Worm (Caenorhabditis elegans): ENCODE measurements around the gene str-69.
"Not testable (repeated sequence)": the region's sequence is repeated elsewhere in the genome, so short reads cannot be mapped to it uniquely, and the experiment has no call there.

The str-69 gene

DNA sequence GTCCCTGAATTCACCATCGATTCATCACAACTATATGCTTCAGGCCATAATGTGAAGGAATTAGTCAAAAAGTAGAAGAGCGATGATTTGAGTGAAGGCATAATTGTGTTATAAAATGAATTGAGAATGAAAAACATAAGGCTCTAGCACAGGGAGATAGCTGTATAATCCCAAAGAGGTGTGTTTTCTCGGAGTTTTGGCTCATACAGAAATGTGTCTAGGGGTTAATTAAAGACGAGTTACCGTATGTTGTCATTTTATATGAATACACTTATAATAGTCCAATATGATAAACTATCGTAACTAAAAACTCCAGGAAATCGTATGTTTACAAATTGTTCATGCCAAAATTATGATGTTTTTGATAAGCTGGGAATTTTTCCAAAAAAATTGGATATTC, 24.9 kb downstream of the str-69 start, which contains the start of gene srt-5:
Gene srt-5, minus strand, starts transcription at position 101 of the 400 bp plus-strand sequence.
- TF ChIP-seq odd-2 (tag; optimal IDR thresholded peaks at IDR 0.05) (no peak), tbx-7 (tag; optimal IDR thresholded peaks at IDR 0.05) (no peak), ceh-19 (GFP tag; optimal IDR thresholded peaks at IDR 0.05) (no peak), zip-5 (tag; optimal IDR thresholded peaks at IDR 0.05) (no peak), pha-4 (tag; optimal IDR thresholded peaks at IDR 0.05) (no peak), sox-4 (tag; optimal IDR thresholded peaks at IDR 0.05) (no peak), ceh-45 (GFP tag; IDR thresholded peaks at IDR 0.05) (no peak), syd-9 (tag; optimal IDR thresholded peaks at IDR 0.05) (no peak)

- TF ChIP-seq pqm-1 (tag; optimal IDR thresholded peaks at IDR 0.05) (no peak), K02D7.2 (tag; optimal IDR thresholded peaks at IDR 0.05) (no peak), hlh-30 (tag; optimal IDR thresholded peaks at IDR 0.05; ENCODE audit: insufficient read depth) (no peak), ceh-24 (tag; optimal IDR thresholded peaks at IDR 0.05) (no peak), ceh-34 (tag; optimal IDR thresholded peaks at IDR 0.05) (no peak), zip-5 (tag; optimal IDR thresholded peaks at IDR 0.05) (no peak), unc-86 (tag; optimal IDR thresholded peaks at IDR 0.05) (no peak), nhr-232 (tag; optimal IDR thresholded peaks at IDR 0.05) (no peak), ceh-6 (GFP tag; optimal IDR thresholded peaks at IDR 0.05) (no peak)
These were observed 34.2 kb downstream of the str-69 start, which contains the start of gene C50H11.13 for ce11 chrV:3071548-3071947. TSS of gene C50H11.13 (minus strand) at chrV:3071648.

ce11 chrV:3069101-3069500, 36.6 kb downstream of the str-69 start, which contains the start of gene str-40:
TSS of gene str-40 (minus strand) at chrV:3069201.
- TF ChIP-seq fkh-10 (GFP tag; optimal IDR thresholded peaks at IDR 0.05) (no peak), nhr-232 (tag; optimal IDR thresholded peaks at IDR 0.05) (no peak), eyg-1 (tag; optimal IDR thresholded peaks at IDR 0.05) (no peak), pax-1 (tag; optimal IDR thresholded peaks at IDR 0.05) (no peak), tbx-7 (tag; optimal IDR thresholded peaks at IDR 0.05) (no peak), pha-4 (tag; optimal IDR thresholded peaks at IDR 0.05) (no peak), ceh-14 (tag; optimal IDR thresholded peaks at IDR 0.05) (no peak), ceh-2 (tag; optimal IDR thresholded peaks at IDR 0.05) (no peak), mec-3 (tag; optimal IDR thresholded peaks at IDR 0.05; ENCODE audit: borderline replicate concordance) (no peak), ama-1 (optimal IDR thresholded peaks at IDR 0.05) (no peak), zip-5 (tag; optimal IDR thresholded peaks at IDR 0.05) (no peak), ceh-48 (tag; optimal IDR thresholded peaks at IDR 0.05) (no peak), unc-86 (tag; optimal IDR thresholded peaks at IDR 0.05) (no peak), nfya-1 (tag; optimal IDR thresholded peaks at IDR 0.05) (no peak), elt-2 (tag; optimal IDR thresholded peaks at IDR 0.05) (no peak), K02D7.2 (tag; optimal IDR thresholded peaks at IDR 0.05) (no peak), C38D4.7 (GFP tag; optimal IDR thresholded peaks at IDR 0.05) (no peak), ceh-30 (tag; optimal IDR thresholded peaks at IDR 0.05) (no peak)

- no peak for TF ChIP-seq fkh-10 (GFP tag; optimal IDR thresholded peaks at IDR 0.05)
- TF ChIP-seq sox-4 (tag; optimal IDR thresholded peaks at IDR 0.05) = no peak
- TF ChIP-seq ceh-19 (GFP tag; optimal IDR thresholded peaks at IDR 0.05) = no peak
- TF ChIP-seq hlh-6 (tag; optimal IDR thresholded peaks at IDR 0.05) = no peak
- no peak for TF ChIP-seq pqm-1 (tag; optimal IDR thresholded peaks at IDR 0.05)
- no peak for TF ChIP-seq pha-2 (tag; optimal IDR thresholded peaks at IDR 0.05)
- TF ChIP-seq ceh-9 (tag; optimal IDR thresholded peaks at IDR 0.05) = no peak
- no peak for TF ChIP-seq mec-3 (tag; optimal IDR thresholded peaks at IDR 0.05; ENCODE audit: borderline replicate concordance)
- no peak for TF ChIP-seq nfya-1 (tag; optimal IDR thresholded peaks at IDR 0.05)
These were observed 39.8 kb downstream of the str-69 start, which contains the start of gene srh-185 for ce11 chrV:3065928-3066327. TSS of gene srh-185 (plus strand) at chrV:3066228.

ce11 chrV:3064418-3064817, 41.3 kb downstream of the str-69 start, which contains the start of gene srt-16:
TSS of gene srt-16 (minus strand) at chrV:3064518.
- TF ChIP-seq hlh-15, fkh-6, ceh-18 (tag; optimal IDR thresholded peaks at IDR 0.05): not testable (repeated sequence)

Measured in whole organism, late embryonic.